Worm (Caenorhabditis elegans) whole organism, L4 larva: Measurements from ENCODE around the gene ssq-2.

Experiments
- F49E8.2 ChIP-seq: sonication (generic microtip); optimal IDR thresholded peaks from 2 replicates; lab custom pipeline; 2016; ENCODE audit warnings: missing compliant biosample characterization, mild to moderate bottlenecking, missing genetic modification characterization, borderline replicate concordance
- ceh-32 ChIP-seq: sonication (generic microtip); optimal IDR thresholded peaks from 2 replicates; lab custom pipeline; 2016; ENCODE audit warnings: mild to moderate bottlenecking, missing genetic modification characterization, missing compliant biosample characterization; ENCODE audit not compliant: poor library complexity
- daf-12 ChIP-seq: fragments of 150-350 bp; optimal IDR thresholded peaks from 2 replicates; lab custom pipeline; 2014; ENCODE audit warnings: missing biosample characterization, missing genetic modification reagents, missing genetic modification characterization
- daf-16 ChIP-seq, 3 experiments: sonication (generic microtip); optimal IDR thresholded peaks; 2 replicates each; lab custom pipeline; 2016 to 2017; ENCODE audit warnings: missing genetic modification characterization in 3 of 3, missing genetic modification reagents in 3 of 3, mild to moderate bottlenecking in 2 of 3, missing compliant biosample characterization in 2 of 3, missing biosample characterization in 1 of 3, moderate library complexity in 1 of 3
- egl-27 ChIP-seq: sonication (generic microtip); optimal IDR thresholded peaks from 3 replicates; lab custom pipeline; 2017; ENCODE audit warnings: missing biosample characterization, missing genetic modification reagents, missing genetic modification characterization
- fkh-10 ChIP-seq: fragments of 150-350 bp; optimal IDR thresholded peaks from 2 replicates; lab custom pipeline; 2014; ENCODE audit warnings: missing biosample characterization, missing genetic modification reagents, missing genetic modification characterization
- lin-13 ChIP-seq: fragments of 150-350 bp; optimal IDR thresholded peaks from 2 replicates; lab custom pipeline; 2014; ENCODE audit warnings: missing biosample characterization, missing genetic modification reagents, missing genetic modification characterization
- lsy-2 ChIP-seq, 2 experiments: fragments of 150-350 bp in 1 of 2; sonication (generic microtip) in 1 of 2; optimal IDR thresholded peaks; 2 replicates each; lab custom pipeline; 2014 to 2017; ENCODE audit warnings: missing biosample characterization in 2 of 2, missing genetic modification characterization in 2 of 2
- mep-1 ChIP-seq: fragments of 150-350 bp; sonication (generic microtip); optimal IDR thresholded peaks from 3 replicates; lab custom pipeline; 2014; ENCODE audit warnings: missing biosample characterization, missing genetic modification characterization
- nhr-41 ChIP-seq: fragments of 200-800 bp; sonication (Bioruptor generic); IDR thresholded peaks from 2 replicates; pipeline ENCODE4 v1.3.6; 2022; ENCODE audit warnings: missing genetic modification reagents, missing genetic modification characterization, missing compliant biosample characterization
- nhr-77 ChIP-seq: fragments of 150-350 bp; optimal IDR thresholded peaks from 2 replicates; lab custom pipeline; 2014; ENCODE audit warnings: missing biosample characterization, missing genetic modification characterization
- snpc-4 ChIP-seq: fragments of 150-350 bp; optimal IDR thresholded peaks from 2 replicates; lab custom pipeline; 2014; ENCODE audit warnings: missing biosample characterization, missing genetic modification characterization
- unc-130 ChIP-seq: sonication (generic microtip); optimal IDR thresholded peaks from 2 replicates; lab custom pipeline; 2016; ENCODE audit warnings: missing genetic modification reagents, missing genetic modification characterization, missing compliant biosample characterization
- unc-62 ChIP-seq, 3 experiments: fragments of 150-350 bp in 1 of 3; sonication (generic microtip); optimal IDR thresholded peaks in 2 of 3; peaks in 1 of 3; 1 replicate in 1 of 3; 2 replicates in 2 of 3; lab custom pipeline; 2014 to 2017; ENCODE audit warnings: missing biosample characterization in 3 of 3, missing genetic modification characterization in 3 of 3, missing genetic modification reagents in 3 of 3, missing genotype in 1 of 3

DNA sequence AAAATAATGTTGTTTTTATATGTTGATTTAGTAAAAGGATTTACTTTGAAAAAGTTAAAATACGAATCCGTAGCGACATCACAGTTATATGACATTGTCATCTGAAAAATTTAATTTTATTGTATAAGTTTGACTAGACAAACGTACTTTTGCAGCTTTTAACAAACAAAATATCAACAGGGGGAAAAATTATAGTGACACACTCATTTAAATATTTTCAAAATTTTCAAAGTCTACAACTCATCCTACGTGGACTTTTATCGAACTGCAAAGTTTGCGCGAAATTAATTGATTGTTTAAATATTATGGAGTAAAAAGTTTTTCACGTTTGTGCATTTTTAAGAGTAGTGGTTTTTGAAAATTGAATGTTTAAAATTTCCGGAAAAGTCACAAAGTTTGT lies 29.7 kb downstream of the ssq-2 start, which contains the start of gene C09B9.85:
- TF ChIP-seq egl-27, result no peak
- TF ChIP-seq daf-16 (GFP tag; optimal IDR thresholded peaks at IDR 0.05; lab: Kevin White, UChicago), result no peak
- TF ChIP-seq daf-16 (tag; optimal IDR thresholded peaks at IDR 0.05; lab: Kevin White, UChicago), result no peak
- no peak for TF ChIP-seq lin-13 (GFP tag; lab: Kevin White, UChicago)
- TF ChIP-seq mep-1, result no peak
- no peak for TF ChIP-seq nhr-77 (tag; lab: Kevin White, UChicago)
- TF ChIP-seq snpc-4 (tag; lab: Kevin White, UChicago), result no peak
- TF ChIP-seq nhr-41 (GFP tag; lab: Robert Waterston, UW), result no peak
- no peak for TF ChIP-seq F49E8.2
- no peak for TF ChIP-seq unc-62 (GFP tag; optimal IDR thresholded peaks at IDR 0.05 in 1 of 2; lab: Kevin White, UChicago)
- TF ChIP-seq unc-62 (tag; optimal IDR thresholded peaks at IDR 0.05; lab: Kevin White, UChicago), result no peak
- TF ChIP-seq daf-12 (tag; lab: Kevin White, UChicago), result no peak
- TF ChIP-seq unc-130, result no peak
- no peak for TF ChIP-seq ceh-32 (tag; lab: Kevin White, UChicago)
- TF ChIP-seq lsy-2 (tag; optimal IDR thresholded peaks at IDR 0.05; lab: Kevin White, UChicago), result no peak
- no peak for TF ChIP-seq fkh-10 (GFP tag; lab: Kevin White, UChicago)
